Worm (Caenorhabditis elegans): ENCODE measurements around the gene nhr-54.

DNA sequence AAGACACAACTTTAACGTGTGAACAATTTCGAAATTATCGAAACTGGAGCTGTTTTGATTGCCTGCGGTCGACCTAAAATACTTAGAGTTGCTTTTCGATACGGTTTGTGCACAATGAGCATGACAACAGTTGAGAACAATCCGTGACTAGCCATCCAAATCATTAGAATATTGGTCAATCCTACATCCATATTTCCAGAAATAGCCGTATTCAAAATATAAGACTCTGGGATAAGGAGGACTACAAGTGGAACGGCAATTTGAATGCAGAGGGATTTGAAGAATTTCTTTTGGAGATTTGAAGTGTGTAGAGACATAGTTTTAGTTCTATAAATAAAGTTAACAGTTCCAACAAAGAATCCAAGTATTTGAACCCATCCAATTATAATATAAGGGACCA lies 46.4 kb downstream of the nhr-54 start:
- TF ChIP-seq xnd-1 (tag; optimal IDR thresholded peaks at IDR 0.05) = no peak
- no peak for TF ChIP-seq efl-1 (GFP tag; optimal IDR thresholded peaks at IDR 0.05)
- no peak for TF ChIP-seq C06A6.2 (GFP tag; conservative IDR thresholded peaks at IDR 0.05)
- TF ChIP-seq nhr-90 (tag; optimal IDR thresholded peaks at IDR 0.05) = no peak
- no peak for TF ChIP-seq F10E7.11 (tag; optimal IDR thresholded peaks at IDR 0.05)
- no peak for TF ChIP-seq nhr-120 (GFP tag; IDR thresholded peaks at IDR 0.05)
- TF ChIP-seq F55B11.4 (tag; optimal IDR thresholded peaks at IDR 0.05; ENCODE audit: borderline replicate concordance, insufficient read depth) = no peak
